Worm (Caenorhabditis elegans) whole organism, L1 larva: ENCODE data around the gene mpst-7.

Experiments
- F16B12.6 ChIP-seq: fragments of 150-350 bp; optimal IDR thresholded peaks from 2 replicates; lab custom pipeline; 2014; ENCODE audit warnings: missing biosample characterization, missing genetic modification characterization
- ces-1 ChIP-seq: fragments of 150-350 bp; optimal IDR thresholded peaks from 2 replicates; lab custom pipeline; 2014; ENCODE audit warnings: missing biosample characterization, missing genetic modification reagents, missing genetic modification characterization
- nhr-237 ChIP-seq: fragments of 150-350 bp; optimal IDR thresholded peaks from 2 replicates; lab custom pipeline; 2014; ENCODE audit warnings: missing biosample characterization, missing genetic modification characterization
- nhr-77 ChIP-seq: fragments of 150-350 bp; optimal IDR thresholded peaks from 2 replicates; lab custom pipeline; 2014; ENCODE audit warnings: missing biosample characterization, missing genetic modification characterization
- unc-86 ChIP-seq: sonication (generic microtip); optimal IDR thresholded peaks from 2 replicates; lab custom pipeline; 2016; ENCODE audit warnings: missing genetic modification characterization, missing compliant biosample characterization

ce11 chrV:12944229-12944628, 16.7 kb downstream of the mpst-7 start, which contains the start of gene T16G1.3:
- TF ChIP-seq ces-1: no peak
- TF ChIP-seq nhr-77 (tag; lab: Kevin White, UChicago): no peak
- no peak for TF ChIP-seq F16B12.6 (tag; lab: Kevin White, UChicago)
- no peak for TF ChIP-seq nhr-237
- TF ChIP-seq unc-86 (tag; lab: Kevin White, UChicago): no peak
